Fruit fly (Drosophila melanogaster) whole organism, adult: Measurements from ENCODE around the gene CG17738.

ENCODE experiments used
- CG12768 ChIP-seq: fragments of 200-800 bp; sonication (Bioruptor generic); optimal IDR thresholded peaks from 2 replicates; lab custom pipeline; 2017; ENCODE audit warnings: missing biosample characterization, missing genetic modification characterization, mild to moderate bottlenecking, moderate library complexity, missing genetic modification reagents
- CG14711 ChIP-seq: fragments of 200-800 bp; sonication (Bioruptor generic); optimal IDR thresholded peaks from 2 replicates; lab custom pipeline; 2018; ENCODE audit warnings: missing biosample characterization, mild to moderate bottlenecking, missing genetic modification characterization, moderate library complexity
- Mnt ChIP-seq: fragments of 200-800 bp; sonication (Bioruptor generic); optimal IDR thresholded peaks from 2 replicates; lab custom pipeline; 2016; ENCODE audit warnings: missing biosample characterization, mild to moderate bottlenecking, missing genetic modification characterization
- cic ChIP-seq: fragments of 200-800 bp; sonication (Bioruptor generic); optimal IDR thresholded peaks from 2 replicates; lab custom pipeline; 2017; ENCODE audit warnings: missing biosample characterization, mild to moderate bottlenecking, missing genetic modification characterization, moderate library complexity
- kay ChIP-seq: fragments of 200-800 bp; sonication (Bioruptor generic); peaks from one replicate; lab custom pipeline; 2016; ENCODE audit warnings: missing biosample characterization, missing genetic modification characterization, borderline replicate concordance
- ovo ChIP-seq: fragments of 200-800 bp; sonication (Bioruptor generic); optimal IDR thresholded peaks from 2 replicates; lab custom pipeline; 2016; ENCODE audit warnings: missing biosample characterization, missing genetic modification characterization

- no peak for TF ChIP-seq CG12768
- TF ChIP-seq cic (GFP tag; lab: Kevin White, UChicago): no peak
- TF ChIP-seq Mnt: no peak
- TF ChIP-seq CG14711 (tag; lab: Kevin White, UChicago): no peak
- no peak for TF ChIP-seq kay (GFP tag; lab: Kevin White, UChicago)
- TF ChIP-seq ovo (GFP tag; lab: Kevin White, UChicago): no peak
Measured at dm6 chr3R:12269889-12270403, 744 bp upstream of the CG17738 start.
